Fruit fly (Drosophila melanogaster) whole organism, embryonic: ENCODE data around the gene CG8051.
A peak's percentile ranks its signal among the peaks of the same experiment; 100 is the strongest.

Experiments used
- Bdp1 ChIP-seq: fragments of 200-800 bp; sonication (Bioruptor generic); optimal IDR thresholded peaks from 3 replicates; lab custom pipeline; 2016; ENCODE audit warnings: missing biosample characterization, missing genetic modification characterization
- CG10462 ChIP-seq: fragments of 200-800 bp; sonication (Bioruptor generic); optimal IDR thresholded peaks from 2 replicates; lab custom pipeline; 2016; ENCODE audit warnings: missing biosample characterization, missing genetic modification characterization
- CG1233 ChIP-seq: fragments of 200-800 bp; sonication (Bioruptor generic); optimal IDR thresholded peaks from 4 replicates; lab custom pipeline; 2018; ENCODE audit warnings: missing biosample characterization, mild to moderate bottlenecking, missing genetic modification characterization
- CG12942 ChIP-seq: fragments of 200-800 bp; sonication (Bioruptor generic); optimal IDR thresholded peaks from 3 replicates; lab custom pipeline; 2016; ENCODE audit warnings: missing biosample characterization, missing genetic modification characterization
- CG14441 ChIP-seq: fragments of 200-800 bp; sonication (Bioruptor generic); IDR thresholded peaks from 2 replicates; pipeline ENCODE4 v1.3.6; 2022; ENCODE audit warnings: missing biosample characterization, missing genetic modification characterization
- CG14710 ChIP-seq: fragments of 200-800 bp; sonication (Bioruptor generic); optimal IDR thresholded peaks from 3 replicates; lab custom pipeline; 2019; ENCODE audit warnings: missing biosample characterization, mild to moderate bottlenecking, missing genetic modification characterization, moderate library complexity
- CG14965 ChIP-seq: fragments of 200-800 bp; sonication (Bioruptor generic); optimal IDR thresholded peaks from 2 replicates; lab custom pipeline; 2016; ENCODE audit warnings: missing biosample characterization, missing genetic modification characterization, borderline replicate concordance
- CG1602 ChIP-seq: fragments of 200-800 bp; sonication (Bioruptor generic); optimal IDR thresholded peaks from 3 replicates; lab custom pipeline; 2016; ENCODE audit warnings: missing biosample characterization, missing genetic modification characterization
- CG17328 ChIP-seq: fragments of 200-800 bp; sonication (Bioruptor generic); IDR thresholded peaks from 2 replicates; pipeline ENCODE4 v1.3.6; 2022; ENCODE audit warnings: missing biosample characterization, missing genetic modification characterization
- CG17359 ChIP-seq: fragments of 200-800 bp; sonication (Bioruptor generic); optimal IDR thresholded peaks from 3 replicates; lab custom pipeline; 2018; ENCODE audit warnings: missing biosample characterization, mild to moderate bottlenecking, missing genetic modification characterization, moderate library complexity
- CG2199 ChIP-seq: fragments of 200-800 bp; sonication (Bioruptor generic); IDR thresholded peaks from 3 replicates; pipeline ENCODE4 v1.3.6; 2022; ENCODE audit warnings: missing biosample characterization, missing genetic modification characterization
- CG30020 ChIP-seq: fragments of 200-800 bp; optimal IDR thresholded peaks from 2 replicates; lab custom pipeline; 2019; ENCODE audit warnings: missing biosample characterization, mild to moderate bottlenecking, missing genetic modification characterization, moderate library complexity
- CG4617 ChIP-seq: fragments of 200-800 bp; sonication (Bioruptor generic); optimal IDR thresholded peaks from 3 replicates; lab custom pipeline; 2016; ENCODE audit warnings: missing biosample characterization, missing genetic modification characterization, borderline replicate concordance
- CG4820 ChIP-seq: fragments of 200-800 bp; sonication (Bioruptor generic); optimal IDR thresholded peaks from 3 replicates; lab custom pipeline; 2016; ENCODE audit warnings: missing biosample characterization, missing genetic modification characterization
- CG4854 ChIP-seq: fragments of 200-800 bp; sonication (Bioruptor generic); optimal IDR thresholded peaks from 2 replicates; lab custom pipeline; 2016; ENCODE audit warnings: missing biosample characterization, missing genetic modification characterization, inconsistent platforms
- CG6175 ChIP-seq: fragments of 200-800 bp; sonication (Bioruptor generic); IDR thresholded peaks from 3 replicates; pipeline ENCODE4 v1.3.6; 2022; ENCODE audit warnings: missing biosample characterization, missing genetic modification characterization
- Dip2 ChIP-seq: fragments of 200-800 bp; sonication (Bioruptor generic); IDR thresholded peaks from 2 replicates; pipeline ENCODE4 v1.3.6; 2022; ENCODE audit warnings: missing biosample characterization, missing genetic modification characterization
- ERR ChIP-seq: fragments of 200-800 bp; sonication (Bioruptor generic); optimal IDR thresholded peaks from 2 replicates; lab custom pipeline; 2016; ENCODE audit warnings: missing biosample characterization, missing genetic modification characterization
- Ets65A ChIP-seq: fragments of 200-800 bp; sonication (Bioruptor generic); peaks from one replicate; lab custom pipeline; 2016; ENCODE audit warnings: missing biosample characterization, missing genetic modification characterization
- Ets97D ChIP-seq: fragments of 200-800 bp; sonication (Bioruptor generic); optimal IDR thresholded peaks from 3 replicates; lab custom pipeline; 2016; ENCODE audit warnings: missing biosample characterization, missing genetic modification characterization
- HHEX ChIP-seq: fragments of 200-800 bp; sonication (Bioruptor generic); optimal IDR thresholded peaks from 3 replicates; lab custom pipeline; 2017; ENCODE audit warnings: missing biosample characterization, mild to moderate bottlenecking, missing genetic modification characterization, missing genetic modification reagents
- Hmx ChIP-seq: fragments of 200-800 bp; sonication (Bioruptor generic); optimal IDR thresholded peaks from 2 replicates; lab custom pipeline; 2016; ENCODE audit warnings: missing biosample characterization, missing genetic modification characterization
- Lim3 ChIP-seq: fragments of 200-800 bp; sonication (Bioruptor generic); IDR thresholded peaks from 2 replicates; pipeline ENCODE4 v1.3.6; 2022; ENCODE audit warnings: missing biosample characterization, missing genetic modification characterization
- MESR4 ChIP-seq: fragments of 200-800 bp; sonication (Bioruptor generic); optimal IDR thresholded peaks from 2 replicates; lab custom pipeline; 2018; ENCODE audit warnings: missing biosample characterization, mild to moderate bottlenecking, missing genetic modification characterization, moderate library complexity
- Nf-YA ChIP-seq: fragments of 200-800 bp; sonication (Bioruptor generic); IDR thresholded peaks from 2 replicates; pipeline ENCODE4 v1.3.6; 2022; ENCODE audit warnings: missing biosample characterization, missing genetic modification characterization
- Six4 ChIP-seq: fragments of 200-800 bp; sonication (Bioruptor generic); optimal IDR thresholded peaks from 2 replicates; lab custom pipeline; 2016; ENCODE audit warnings: missing biosample characterization, missing genetic modification characterization
- Sox102F ChIP-seq: fragments of 200-800 bp; sonication (Bioruptor generic); optimal IDR thresholded peaks from 2 replicates; lab custom pipeline; 2018; ENCODE audit warnings: missing biosample characterization, mild to moderate bottlenecking, missing genetic modification characterization, moderate library complexity
- Spps ChIP-seq: fragments of 200-800 bp; sonication (Bioruptor generic); optimal IDR thresholded peaks from 2 replicates; lab custom pipeline; 2018; ENCODE audit warnings: missing biosample characterization, mild to moderate bottlenecking, missing genetic modification characterization
- Stat92E ChIP-seq, 3 experiments: fragments of >200 bp in 2 of 3; fragments of 200-800 bp in 1 of 3; sonication (Bioruptor generic) in 1 of 3; optimal IDR thresholded peaks; 2 replicates each; lab custom pipeline; 2017 to 2019; ENCODE audit warnings: missing biosample characterization in 3 of 3, missing genetic modification characterization in 3 of 3, mild to moderate bottlenecking in 1 of 3, moderate library complexity in 1 of 3
- ac ChIP-seq: fragments of 200-800 bp; sonication (Bioruptor generic); optimal IDR thresholded peaks from 3 replicates; lab custom pipeline; 2017; ENCODE audit warnings: missing biosample characterization, mild to moderate bottlenecking, missing genetic modification characterization
- ara ChIP-seq: fragments of 200-800 bp; sonication (Bioruptor generic); IDR thresholded peaks from 2 replicates; pipeline ENCODE4 v1.3.6; 2022; ENCODE audit warnings: missing biosample characterization, missing genetic modification characterization
- ato ChIP-seq: fragments of 200-800 bp; sonication (Bioruptor generic); IDR thresholded peaks from 2 replicates; pipeline ENCODE4 v1.3.6; 2022; ENCODE audit warnings: missing biosample characterization, missing genetic modification characterization; ENCODE audit not compliant: partially characterized antibody
- ci ChIP-seq: fragments of 200-800 bp; sonication (Bioruptor generic); IDR thresholded peaks from 3 replicates; pipeline ENCODE4 v1.3.6; 2022; ENCODE audit warnings: missing biosample characterization, missing genetic modification characterization
- crol ChIP-seq: fragments of 200-800 bp; sonication (Bioruptor generic); IDR thresholded peaks from 2 replicates; pipeline ENCODE4 v1.3.6; 2022; ENCODE audit warnings: missing biosample characterization, missing genetic modification characterization
- dmrt11E ChIP-seq: fragments of 200-800 bp; sonication (Bioruptor generic); optimal IDR thresholded peaks from 3 replicates; lab custom pipeline; 2018; ENCODE audit warnings: missing biosample characterization, mild to moderate bottlenecking, missing genetic modification characterization, moderate library complexity
- ewg ChIP-seq: fragments of 200-800 bp; sonication (Bioruptor generic); optimal IDR thresholded peaks from 3 replicates; lab custom pipeline; 2017; ENCODE audit warnings: mild to moderate bottlenecking, missing biosample characterization, missing genetic modification reagents, missing genetic modification characterization
- exex ChIP-seq: fragments of 200-800 bp; sonication (Bioruptor generic); optimal IDR thresholded peaks from 4 replicates; lab custom pipeline; 2018; ENCODE audit warnings: missing biosample characterization, mild to moderate bottlenecking, missing genetic modification characterization, moderate library complexity
- fru ChIP-seq: fragments of >200 bp; optimal IDR thresholded peaks from 2 replicates; lab custom pipeline; 2017
- gfzf ChIP-seq: fragments of 200-800 bp; sonication (Bioruptor generic); optimal IDR thresholded peaks from 2 replicates; lab custom pipeline; 2016; ENCODE audit warnings: missing biosample characterization, mild to moderate bottlenecking, missing genetic modification characterization, moderate library complexity
- hb ChIP-seq: fragments of 200-800 bp; sonication (Bioruptor generic); IDR thresholded peaks from 3 replicates; pipeline ENCODE4 v1.3.6; 2022; ENCODE audit warnings: missing biosample characterization, missing genetic modification characterization; ENCODE audit not compliant: partially characterized antibody
- kni ChIP-seq: fragments of 200-800 bp; sonication (Bioruptor generic); optimal IDR thresholded peaks from 3 replicates; lab custom pipeline; 2017; ENCODE audit warnings: mild to moderate bottlenecking, missing biosample characterization, missing genetic modification reagents, missing genetic modification characterization
- lola ChIP-seq, 3 experiments: fragments of >200 bp in 2 of 3; fragments of 200-800 bp in 1 of 3; sonication (Bioruptor generic) in 1 of 3; optimal IDR thresholded peaks; 2 replicates each; lab custom pipeline; 2017 to 2019; ENCODE audit warnings: missing biosample characterization in 3 of 3, missing genetic modification characterization in 3 of 3, mild to moderate bottlenecking in 1 of 3, moderate library complexity in 1 of 3
- org-1 ChIP-seq: fragments of 200-800 bp; sonication (Bioruptor generic); optimal IDR thresholded peaks from 2 replicates; lab custom pipeline; 2017; ENCODE audit warnings: missing biosample characterization, missing genetic modification characterization
- p53 ChIP-seq: fragments of 200-800 bp; sonication (Bioruptor generic); optimal IDR thresholded peaks from 2 replicates; lab custom pipeline; 2016; ENCODE audit warnings: missing biosample characterization, missing genetic modification characterization
- peb ChIP-seq: fragments of 200-800 bp; sonication (Bioruptor generic); IDR thresholded peaks from 2 replicates; pipeline ENCODE4 v1.3.6; 2022; ENCODE audit warnings: missing biosample characterization, missing genetic modification characterization
- shn ChIP-seq: fragments of 200-800 bp; sonication (Bioruptor generic); optimal IDR thresholded peaks from 3 replicates; lab custom pipeline; 2016; ENCODE audit warnings: missing biosample characterization, missing genetic modification characterization
- sima ChIP-seq: fragments of 200-800 bp; sonication (Bioruptor generic); optimal IDR thresholded peaks from 2 replicates; lab custom pipeline; 2016; ENCODE audit warnings: missing biosample characterization, missing genetic modification characterization
- usp ChIP-seq: fragments of >200 bp; optimal IDR thresholded peaks from 2 replicates; lab custom pipeline; 2017; ENCODE audit warnings: missing biosample characterization, missing genetic modification characterization

CG8051 gene

DNA sequence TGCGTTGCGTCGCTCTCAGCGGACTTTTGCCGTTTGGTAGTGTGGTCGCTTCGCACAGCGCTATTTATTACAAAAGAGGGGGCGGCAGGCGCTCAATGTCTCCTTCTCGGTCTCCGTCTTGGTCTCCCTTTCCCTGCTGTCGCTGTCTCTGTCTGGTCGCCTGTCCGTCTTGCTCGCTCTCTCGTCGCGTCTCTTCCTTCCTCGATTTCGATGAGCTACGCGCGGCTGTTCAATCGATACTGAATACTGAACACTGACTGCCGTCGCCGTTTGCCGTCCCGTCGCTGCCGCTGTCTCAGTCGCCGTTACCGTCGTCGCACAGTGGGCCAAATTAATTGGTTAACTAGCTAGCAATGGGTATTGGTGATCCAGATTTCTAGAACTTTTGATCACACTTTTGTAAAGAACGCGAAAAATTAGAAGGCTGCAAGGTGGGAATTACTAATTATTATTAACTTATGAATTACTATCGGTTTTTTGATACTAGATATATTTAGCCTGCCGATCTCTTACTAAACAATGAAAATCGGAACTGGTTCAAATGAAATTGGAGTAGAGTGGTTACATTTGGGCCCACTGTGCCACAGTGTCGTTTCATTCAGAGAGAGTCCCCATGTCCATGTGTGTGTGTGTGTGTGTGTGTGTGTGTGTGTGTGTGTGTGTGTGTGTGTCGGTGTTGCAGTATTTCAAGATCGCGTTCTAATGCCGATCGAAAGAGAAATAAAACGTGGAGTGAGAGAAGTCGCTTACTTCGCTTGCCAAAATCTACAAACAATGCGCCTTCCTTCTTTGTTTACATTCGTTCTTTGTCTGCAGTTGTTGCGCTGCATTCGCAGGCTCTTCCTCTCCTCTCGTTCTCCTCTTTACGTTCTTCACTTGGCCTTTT is 9.6 kb downstream of the CG8051 start, which contains the start of gene CG8034 (continued):
- TF ChIP-seq dmrt11E (tag; lab: Kevin White, UChicago) (peak; percentile 97), gfzf (no peak), CG17328 (GFP tag; lab: Robert Waterston, UW) (peak; percentile 83), ac (GFP tag; lab: Kevin White, UChicago) (peak; percentile 88), Spps (tag; lab: Kevin White, UChicago) (peak; percentile 90), org-1 (peak; percentile 97), MESR4 (GFP tag; lab: Kevin White, UChicago) (peak; percentile 47), CG10462 (GFP tag; lab: Kevin White, UChicago) (peak; percentile 94), ara (GFP tag; lab: Robert Waterston, UW) (peak; percentile 91), CG6175 (GFP tag; lab: Robert Waterston, UW) (peak; percentile 90), p53 (GFP tag; lab: Kevin White, UChicago) (peak; percentile 69), Dip2 (GFP tag; lab: Robert Waterston, UW) (peak; percentile 75), fru (lab: Kevin White, UChicago) (no peak), usp (GFP tag; lab: Kevin White, UChicago) (no peak), Ets65A (GFP tag; lab: Kevin White, UChicago) (peak; percentile 99), shn (peak; percentile 96), CG1602 (GFP tag; lab: Kevin White, UChicago) (peak; percentile 94), CG17359 (tag; lab: Kevin White, UChicago) (peak; percentile 95), CG1233 (GFP tag; lab: Kevin White, UChicago) (peak; percentile 97), ato (GFP tag; lab: Robert Waterston, UW) (no peak), CG4820 (GFP tag; lab: Kevin White, UChicago) (peak; percentile 93), hb (no peak), CG14710 (peak; percentile 96), Stat92E (GFP tag; optimal IDR thresholded peaks at IDR 0.05; lab: Kevin White, UChicago) (peak in 1 of 3 experiments; percentile 86), HHEX (GFP tag; lab: Kevin White, UChicago) (peak; percentile 97), CG4617 (peak; percentile 90), crol (GFP tag; lab: Robert Waterston, UW) (peak; percentile 76), Six4 (GFP tag; lab: Kevin White, UChicago) (peak; percentile 92), ci (GFP tag; lab: Robert Waterston, UW) (peak; percentile 90), kni (GFP tag; lab: Kevin White, UChicago) (peak; percentile 99), Nf-YA (GFP tag; lab: Robert Waterston, UW) (peak; percentile 82), CG30020 (tag; lab: Kevin White, UChicago) (peak; percentile 87), ERR (GFP tag; lab: Kevin White, UChicago) (peak; percentile 90), ewg (GFP tag; lab: Kevin White, UChicago) (peak; percentile 92), Sox102F (GFP tag; lab: Kevin White, UChicago) (peak; percentile 95), Bdp1 (GFP tag; lab: Kevin White, UChicago) (peak; percentile 91), Ets97D (GFP tag; lab: Kevin White, UChicago) (peak; percentile 86), CG2199 (GFP tag; lab: Robert Waterston, UW) (0 out of 3 replicates have a peak, but pooled peaks have one; percentile 61), CG4854 (GFP tag; lab: Kevin White, UChicago) (peak; percentile 94), CG14441 (GFP tag; lab: Robert Waterston, UW) (peak; percentile 94), sima (GFP tag; lab: Kevin White, UChicago) (peak; percentile 86), CG12942 (GFP tag; lab: Kevin White, UChicago) (peak; percentile 95), Hmx (GFP tag; lab: Kevin White, UChicago) (peak; percentile 89), Lim3 (GFP tag; lab: Robert Waterston, UW) (peak; percentile 71; the same call in 1 of the 2 replicates), peb (GFP tag; lab: Robert Waterston, UW) (peak; percentile 90), CG14965 (GFP tag; lab: Kevin White, UChicago) (peak; percentile 46), exex (tag; lab: Kevin White, UChicago) (peak; percentile 89), lola (GFP tag; optimal IDR thresholded peaks at IDR 0.05; lab: Kevin White, UChicago) (peak in 1 of 3 experiments; percentile 98)
